Fruit fly (Drosophila melanogaster) whole organism, embryonic: ENCODE data around the gene CG8119.

Source experiments
- Abd-B ChIP-seq: fragments of 200-800 bp; sonication (Bioruptor generic); optimal IDR thresholded peaks from 2 replicates; lab custom pipeline; 2018; ENCODE audit warnings: missing biosample characterization, mild to moderate bottlenecking, missing genetic modification characterization, moderate library complexity
- B-H1 ChIP-seq: fragments of 200-800 bp; sonication (Bioruptor generic); IDR thresholded peaks from 3 replicates; pipeline ENCODE4 v1.3.6; 2022; ENCODE audit warnings: missing biosample characterization, missing genetic modification characterization
- B-H2 ChIP-seq: fragments of 200-800 bp; sonication (Bioruptor generic); optimal IDR thresholded peaks from 2 replicates; lab custom pipeline; 2018; ENCODE audit warnings: missing biosample characterization, mild to moderate bottlenecking, missing genetic modification characterization
- Blimp-1 ChIP-seq: fragments of 200-800 bp; sonication (Bioruptor generic); optimal IDR thresholded peaks from 3 replicates; lab custom pipeline; 2018; ENCODE audit warnings: missing biosample characterization, missing genetic modification characterization, mild to moderate bottlenecking, moderate library complexity, missing genetic modification reagents
- CG11560 ChIP-seq: fragments of 200-800 bp; sonication (Bioruptor generic); IDR thresholded peaks from 3 replicates; pipeline ENCODE4 v1.3.6; 2022; ENCODE audit warnings: missing biosample characterization, missing genetic modification characterization
- CG11696 ChIP-seq: fragments of 200-800 bp; sonication (Bioruptor generic); IDR thresholded peaks from 2 replicates; pipeline ENCODE4 v1.3.6; 2022; ENCODE audit warnings: missing biosample characterization, missing genetic modification characterization
- CG12236 ChIP-seq: fragments of 200-800 bp; sonication (Bioruptor generic); optimal IDR thresholded peaks from 2 replicates; lab custom pipeline; 2016; ENCODE audit warnings: missing biosample characterization, missing genetic modification characterization
- CG13296 ChIP-seq: fragments of 200-800 bp; sonication (Bioruptor generic); optimal IDR thresholded peaks from 3 replicates; lab custom pipeline; 2018; ENCODE audit warnings: missing biosample characterization, mild to moderate bottlenecking, missing genetic modification characterization
- CG15601 ChIP-seq: fragments of 200-800 bp; sonication (Bioruptor generic); optimal IDR thresholded peaks from 3 replicates; lab custom pipeline; 2019; ENCODE audit warnings: missing biosample characterization, mild to moderate bottlenecking, missing genetic modification characterization, moderate library complexity
- CG16779 ChIP-seq: fragments of 200-800 bp; sonication (Bioruptor generic); IDR thresholded peaks from 2 replicates; pipeline ENCODE4 v1.3.6; 2022; ENCODE audit warnings: missing biosample characterization, missing genetic modification characterization
- CG17361 ChIP-seq: fragments of 200-800 bp; sonication (Bioruptor generic); IDR thresholded peaks from 3 replicates; pipeline ENCODE4 v1.3.6; 2022; ENCODE audit warnings: missing biosample characterization, missing genetic modification characterization
- CG17568 ChIP-seq: fragments of 200-800 bp; sonication (Bioruptor generic); optimal IDR thresholded peaks from 2 replicates; lab custom pipeline; 2018; ENCODE audit warnings: missing biosample characterization, mild to moderate bottlenecking, missing genetic modification characterization, moderate library complexity
- CG18599 ChIP-seq: fragments of 200-800 bp; sonication (Bioruptor generic); optimal IDR thresholded peaks from 3 replicates; lab custom pipeline; 2017; ENCODE audit warnings: missing biosample characterization, missing genetic modification characterization, mild to moderate bottlenecking, moderate library complexity, missing genetic modification reagents
- CG30431 ChIP-seq: fragments of 200-800 bp; sonication (Bioruptor generic); optimal IDR thresholded peaks from 2 replicates; lab custom pipeline; 2017; ENCODE audit warnings: missing biosample characterization, missing genetic modification characterization
- CG5245 ChIP-seq: fragments of 200-800 bp; sonication (Bioruptor generic); optimal IDR thresholded peaks from 3 replicates; lab custom pipeline; 2016; ENCODE audit warnings: missing biosample characterization, missing genetic modification characterization
- CG6683 ChIP-seq: fragments of 200-800 bp; sonication (Bioruptor generic); optimal IDR thresholded peaks from 2 replicates; lab custom pipeline; 2017; ENCODE audit warnings: missing biosample characterization, mild to moderate bottlenecking, missing genetic modification characterization, missing genetic modification reagents
- Doc3 ChIP-seq: fragments of 200-800 bp; sonication (Bioruptor generic); IDR thresholded peaks from 3 replicates; pipeline ENCODE4 v1.3.6; 2022; ENCODE audit warnings: missing biosample characterization, missing genetic modification characterization; ENCODE audit not compliant: partially characterized antibody
- Dref ChIP-seq: fragments of 200-800 bp; sonication (Bioruptor generic); IDR thresholded peaks from 2 replicates; pipeline ENCODE4 v1.3.6; 2022; ENCODE audit warnings: missing biosample characterization, missing genetic modification characterization
- Drgx ChIP-seq: fragments of 200-800 bp; sonication (Bioruptor generic); IDR thresholded peaks from 2 replicates; pipeline ENCODE4 v1.3.6; 2022; ENCODE audit warnings: missing biosample characterization, missing genetic modification characterization
- E2f2 ChIP-seq: fragments of 200-800 bp; sonication (Bioruptor generic); IDR thresholded peaks from 2 replicates; pipeline ENCODE4 v1.3.6; 2022; ENCODE audit warnings: missing biosample characterization, missing genetic modification characterization
- HHEX ChIP-seq: fragments of 200-800 bp; sonication (Bioruptor generic); optimal IDR thresholded peaks from 3 replicates; lab custom pipeline; 2017; ENCODE audit warnings: missing biosample characterization, mild to moderate bottlenecking, missing genetic modification characterization, missing genetic modification reagents
- Hand ChIP-seq: fragments of 200-800 bp; sonication (Bioruptor generic); optimal IDR thresholded peaks from 2 replicates; lab custom pipeline; 2017; ENCODE audit warnings: mild to moderate bottlenecking, missing biosample characterization, missing genetic modification reagents, missing genetic modification characterization
- Hmx ChIP-seq: fragments of 200-800 bp; sonication (Bioruptor generic); optimal IDR thresholded peaks from 2 replicates; lab custom pipeline; 2016; ENCODE audit warnings: missing biosample characterization, missing genetic modification characterization
- NC2β ChIP-seq: fragments of 200-800 bp; sonication (Bioruptor generic); optimal IDR thresholded peaks from 2 replicates; lab custom pipeline; 2016; ENCODE audit warnings: missing biosample characterization, missing genetic modification characterization
- Nf-YC ChIP-seq: fragments of 200-800 bp; optimal IDR thresholded peaks from 3 replicates; lab custom pipeline; 2019; ENCODE audit warnings: missing biosample characterization, mild to moderate bottlenecking, missing genetic modification characterization, moderate library complexity
- Scr ChIP-seq: fragments of 200-800 bp; sonication (Bioruptor generic); IDR thresholded peaks from 2 replicates; pipeline ENCODE4 v1.3.6; 2022; ENCODE audit warnings: missing biosample characterization, missing genetic modification characterization; ENCODE audit not compliant: partially characterized antibody
- ash1 ChIP-seq: fragments of 200-800 bp; sonication (Bioruptor generic); optimal IDR thresholded peaks from 2 replicates; lab custom pipeline; 2018; ENCODE audit warnings: missing biosample characterization, mild to moderate bottlenecking, missing genetic modification characterization
- bab2 ChIP-seq: fragments of 200-800 bp; sonication (Bioruptor generic); optimal IDR thresholded peaks from 2 replicates; lab custom pipeline; 2016; ENCODE audit warnings: missing biosample characterization, missing genetic modification characterization
- crol ChIP-seq: fragments of 200-800 bp; sonication (Bioruptor generic); IDR thresholded peaks from 2 replicates; pipeline ENCODE4 v1.3.6; 2022; ENCODE audit warnings: missing biosample characterization, missing genetic modification characterization
- crp ChIP-seq, 2 experiments: fragments of 200-800 bp; sonication (Bioruptor generic); optimal IDR thresholded peaks; 2 replicates in 1 of 2; 3 replicates in 1 of 2; lab custom pipeline; 2017; ENCODE audit warnings: missing biosample characterization in 2 of 2, missing genetic modification characterization in 2 of 2, mild to moderate bottlenecking in 1 of 2, moderate library complexity in 1 of 2
- ems ChIP-seq: fragments of 200-800 bp; sonication (Bioruptor generic); optimal IDR thresholded peaks from 3 replicates; lab custom pipeline; 2016; ENCODE audit warnings: missing biosample characterization, missing genetic modification characterization
- ewg ChIP-seq: fragments of 200-800 bp; sonication (Bioruptor generic); optimal IDR thresholded peaks from 3 replicates; lab custom pipeline; 2017; ENCODE audit warnings: mild to moderate bottlenecking, missing biosample characterization, missing genetic modification reagents, missing genetic modification characterization
- gsb ChIP-seq: fragments of 200-800 bp; sonication (Bioruptor generic); IDR thresholded peaks from 2 replicates; pipeline ENCODE4 v1.3.6; 2022; ENCODE audit warnings: missing biosample characterization, missing genetic modification characterization
- hb ChIP-seq: fragments of 200-800 bp; sonication (Bioruptor generic); IDR thresholded peaks from 3 replicates; pipeline ENCODE4 v1.3.6; 2022; ENCODE audit warnings: missing biosample characterization, missing genetic modification characterization; ENCODE audit not compliant: partially characterized antibody
- hbn ChIP-seq: fragments of 200-800 bp; sonication (Bioruptor generic); IDR thresholded peaks from 2 replicates; pipeline ENCODE4 v1.3.6; 2022; ENCODE audit warnings: missing biosample characterization, missing genetic modification characterization; ENCODE audit not compliant: partially characterized antibody
- kni ChIP-seq: fragments of 200-800 bp; sonication (Bioruptor generic); optimal IDR thresholded peaks from 3 replicates; lab custom pipeline; 2017; ENCODE audit warnings: mild to moderate bottlenecking, missing biosample characterization, missing genetic modification reagents, missing genetic modification characterization
- lola ChIP-seq, 3 experiments: fragments of >200 bp in 2 of 3; fragments of 200-800 bp in 1 of 3; sonication (Bioruptor generic) in 1 of 3; optimal IDR thresholded peaks; 2 replicates each; lab custom pipeline; 2017 to 2019; ENCODE audit warnings: missing biosample characterization in 3 of 3, missing genetic modification characterization in 3 of 3, mild to moderate bottlenecking in 1 of 3, moderate library complexity in 1 of 3
- lov ChIP-seq, 2 experiments: fragments of 200-800 bp in 1 of 2; fragments of >200 bp in 1 of 2; sonication (Bioruptor generic) in 1 of 2; IDR thresholded peaks in 1 of 2; optimal IDR thresholded peaks in 1 of 2; 2 replicates in 1 of 2; 3 replicates in 1 of 2; pipeline versions ENCODE4 v1.3.6 to Lab custom; 2017 to 2022; ENCODE audit warnings: missing biosample characterization in 1 of 2, missing genetic modification characterization in 1 of 2
- maf-S ChIP-seq: fragments of 200-800 bp; sonication (Bioruptor generic); optimal IDR thresholded peaks from 2 replicates; lab custom pipeline; 2016; ENCODE audit warnings: missing biosample characterization, missing genetic modification characterization
- repo ChIP-seq: fragments of 200-800 bp; sonication (Bioruptor generic); optimal IDR thresholded peaks from 2 replicates; lab custom pipeline; 2016; ENCODE audit warnings: missing biosample characterization, missing genetic modification characterization
- scrt ChIP-seq: fragments of 200-800 bp; sonication (Bioruptor generic); optimal IDR thresholded peaks from 2 replicates; lab custom pipeline; 2018; ENCODE audit warnings: missing biosample characterization, mild to moderate bottlenecking, missing genetic modification characterization, moderate library complexity
- sd ChIP-seq: fragments of 200-800 bp; sonication (Bioruptor generic); optimal IDR thresholded peaks from 3 replicates; lab custom pipeline; 2018; ENCODE audit warnings: missing biosample characterization, mild to moderate bottlenecking, missing genetic modification characterization, moderate library complexity
- sens-2 ChIP-seq: fragments of 200-800 bp; sonication (Bioruptor generic); IDR thresholded peaks from 2 replicates; pipeline ENCODE4 v1.3.6; 2022; ENCODE audit warnings: missing biosample characterization, missing genetic modification characterization
- shn ChIP-seq: fragments of 200-800 bp; sonication (Bioruptor generic); optimal IDR thresholded peaks from 3 replicates; lab custom pipeline; 2016; ENCODE audit warnings: missing biosample characterization, missing genetic modification characterization
- slou ChIP-seq: fragments of 200-800 bp; sonication (Bioruptor generic); optimal IDR thresholded peaks from 3 replicates; lab custom pipeline; 2016; ENCODE audit warnings: missing biosample characterization, missing genetic modification characterization
- so ChIP-seq: fragments of 200-800 bp; sonication (Bioruptor generic); IDR thresholded peaks from 3 replicates; pipeline ENCODE4 v1.3.6; 2022; ENCODE audit warnings: missing biosample characterization, missing genetic modification characterization
- z ChIP-seq: fragments of 200-800 bp; sonication (Bioruptor generic); IDR thresholded peaks from 3 replicates; pipeline ENCODE4 v1.3.6; 2022; ENCODE audit warnings: missing biosample characterization, missing genetic modification characterization
- zen ChIP-seq: fragments of 200-800 bp; sonication (Bioruptor generic); optimal IDR thresholded peaks from 3 replicates; lab custom pipeline; 2018; ENCODE audit warnings: missing biosample characterization, mild to moderate bottlenecking, missing genetic modification characterization, moderate library complexity

Gene CG8119

dm6 chrX:15697581-15698208 is 35.3 kb downstream of the CG8119 start (continued):
- TF ChIP-seq z (GFP tag; lab: Robert Waterston, UW) = 0 out of 3 replicates have a peak, but pooled peaks have one; percentile 19
- peak; percentile 94 for TF ChIP-seq HHEX (GFP tag; lab: Kevin White, UChicago)
- TF ChIP-seq bab2 (GFP tag; lab: Kevin White, UChicago) = peak; percentile 60
- no peak for TF ChIP-seq maf-S (GFP tag; lab: Kevin White, UChicago)
- TF ChIP-seq CG13296 (GFP tag; lab: Kevin White, UChicago) = peak; percentile 91
- TF ChIP-seq CG30431 = peak; percentile 74
- TF ChIP-seq shn (GFP tag; lab: Kevin White, UChicago) = no peak
- TF ChIP-seq Nf-YC (tag; lab: Kevin White, UChicago) = peak; percentile 76
- no peak for TF ChIP-seq CG12236 (GFP tag; lab: Kevin White, UChicago)
- no peak for TF ChIP-seq crp (GFP tag; optimal IDR thresholded peaks at IDR 0.05; lab: Kevin White, UChicago)
- peak; percentile 73 for TF ChIP-seq CG11696 (GFP tag; lab: Robert Waterston, UW)
- TF ChIP-seq CG17361 = peak; percentile 83
- TF ChIP-seq NC2β = no peak
- peak; percentile 87 for TF ChIP-seq Blimp-1
- TF ChIP-seq Abd-B = peak; percentile 89
- TF ChIP-seq CG6683 (GFP tag; lab: Kevin White, UChicago) = peak; percentile 84
- peak in 1 of 3 experiments; percentile 78 for TF ChIP-seq lola (GFP tag; optimal IDR thresholded peaks at IDR 0.05; lab: Kevin White, UChicago)
- TF ChIP-seq slou (GFP tag; lab: Kevin White, UChicago) = peak; percentile 88
- peak; percentile 89 for TF ChIP-seq sens-2 (GFP tag; lab: Robert Waterston, UW)
- peak; percentile 81 for TF ChIP-seq Hand (GFP tag; lab: Kevin White, UChicago)
- peak; percentile 92 for TF ChIP-seq B-H2 (GFP tag; lab: Kevin White, UChicago)
- TF ChIP-seq kni (GFP tag; lab: Kevin White, UChicago) = no peak
- TF ChIP-seq zen (tag; lab: Kevin White, UChicago) = peak; percentile 90
- peak; percentile 91 for TF ChIP-seq B-H1 (GFP tag; lab: Robert Waterston, UW)
- peak; percentile 93 for TF ChIP-seq Drgx (GFP tag; lab: Robert Waterston, UW)
- TF ChIP-seq scrt (GFP tag; lab: Kevin White, UChicago) = peak; percentile 91
- TF ChIP-seq Hmx = peak; percentile 57
- TF ChIP-seq crol (GFP tag; lab: Robert Waterston, UW) = peak; percentile 75
- TF ChIP-seq lov (optimal IDR thresholded peaks at IDR 0.05; lab: Kevin White, UChicago) = no peak
- peak; percentile 92 for TF ChIP-seq lov (GFP tag; IDR thresholded peaks at IDR 0.05; lab: Robert Waterston, UW)
- peak; percentile 90 for TF ChIP-seq gsb (GFP tag; lab: Robert Waterston, UW)
- TF ChIP-seq CG15601 = peak; percentile 96
- TF ChIP-seq E2f2 (GFP tag; lab: Robert Waterston, UW) = peak; percentile 89
- TF ChIP-seq CG18599 (GFP tag; lab: Kevin White, UChicago) = peak; percentile 98
- peak; percentile 82 for TF ChIP-seq ems (GFP tag; lab: Kevin White, UChicago)
- TF ChIP-seq Dref (GFP tag; lab: Robert Waterston, UW) = peak; percentile 42
- peak; percentile 85 for TF ChIP-seq CG11560 (tag; lab: Robert Waterston, UW)
- TF ChIP-seq Doc3 = no peak
- TF ChIP-seq hb (GFP tag; lab: Robert Waterston, UW) = no peak
- peak; percentile 79 for TF ChIP-seq CG5245
- TF ChIP-seq so (GFP tag; lab: Robert Waterston, UW) = peak; percentile 85
- TF ChIP-seq CG16779 = peak; percentile 90
- TF ChIP-seq ewg (GFP tag; lab: Kevin White, UChicago) = peak; percentile 80
- TF ChIP-seq CG17568 (GFP tag; lab: Kevin White, UChicago) = peak; percentile 78
- peak; percentile 74 for TF ChIP-seq sd (tag; lab: Kevin White, UChicago)
- TF ChIP-seq repo (GFP tag; lab: Kevin White, UChicago) = no peak
- peak; percentile 82 for TF ChIP-seq ash1 (GFP tag; lab: Kevin White, UChicago)
- peak; percentile 56 for TF ChIP-seq Scr
- no peak for TF ChIP-seq hbn
